Worm (Caenorhabditis elegans) whole organism, mixed stage, embryonic: Measurements from ENCODE around the gene R08A2.7.

Experiments
- M03D4.4 ChIP-seq: sonication (generic microtip); optimal IDR thresholded peaks from 2 replicates; lab custom pipeline; 2017; ENCODE audit warnings: mild to moderate bottlenecking, missing genetic modification characterization, missing compliant biosample characterization
- blmp-1 ChIP-seq: fragments of 150-350 bp; optimal IDR thresholded peaks from 2 replicates; lab custom pipeline; 2014; ENCODE audit warnings: missing biosample characterization, missing genetic modification characterization
- ceh-43 ChIP-seq: fragments of 200-800 bp; sonication (Bioruptor generic); optimal IDR thresholded peaks from 2 replicates; lab custom pipeline; 2018; ENCODE audit warnings: mild to moderate bottlenecking, missing genetic modification characterization, moderate library complexity, missing compliant biosample characterization
- lin-13 ChIP-seq: fragments of 150-350 bp; optimal IDR thresholded peaks from 2 replicates; lab custom pipeline; 2014; ENCODE audit warnings: missing biosample characterization, missing genetic modification characterization
- lsy-2 ChIP-seq: fragments of 150-350 bp; optimal IDR thresholded peaks from 2 replicates; lab custom pipeline; 2014; ENCODE audit warnings: missing biosample characterization, missing genetic modification characterization
- mab-5 ChIP-seq: fragments of 150-350 bp; optimal IDR thresholded peaks from 2 replicates; lab custom pipeline; 2014; ENCODE audit warnings: missing biosample characterization, missing genetic modification characterization
- nhr-12 ChIP-seq: fragments of 150-350 bp; optimal IDR thresholded peaks from 2 replicates; lab custom pipeline; 2014; ENCODE audit warnings: missing biosample characterization, missing genetic modification characterization
- nhr-76 ChIP-seq: sonication (generic microtip); optimal IDR thresholded peaks from 2 replicates; lab custom pipeline; 2017; ENCODE audit warnings: missing biosample characterization, missing genetic modification characterization
- pha-4 ChIP-seq: fragments of 150-350 bp; optimal IDR thresholded peaks from 2 replicates; lab custom pipeline; 2018; ENCODE audit warnings: missing biosample characterization, missing genetic modification reagents, missing genetic modification characterization
- snpc-4 ChIP-seq: fragments of 150-350 bp; optimal IDR thresholded peaks from 2 replicates; lab custom pipeline; 2014; ENCODE audit warnings: missing biosample characterization, missing genetic modification characterization
- unc-62 ChIP-seq: fragments of 150-350 bp; optimal IDR thresholded peaks from 2 replicates; lab custom pipeline; 2014; ENCODE audit warnings: missing biosample characterization, missing genetic modification reagents, missing genetic modification characterization

ce11 chrV:14698005-14698404, 25.1 kb upstream of the R08A2.7 start:
- no peak for TF ChIP-seq pha-4 (tag; lab: Kevin White, UChicago)
- no peak for TF ChIP-seq nhr-12
- peak; percentile 17 for TF ChIP-seq lsy-2
- TF ChIP-seq unc-62, result no peak
- TF ChIP-seq lin-13, result no peak
- no peak for TF ChIP-seq nhr-76 (tag; lab: Kevin White, UChicago)
- no peak for TF ChIP-seq ceh-43
- no peak for TF ChIP-seq mab-5 (tag; lab: Kevin White, UChicago)
- no peak for TF ChIP-seq M03D4.4 (tag; lab: Kevin White, UChicago)
- TF ChIP-seq snpc-4 (tag; lab: Kevin White, UChicago), result no peak
- no peak for TF ChIP-seq blmp-1
